Worm (Caenorhabditis elegans) whole organism, early embryonic: ENCODE results near the gene F17E9.15.

Experiments
- F13C5.2 ChIP-seq: sonication (generic microtip); optimal IDR thresholded peaks from 2 replicates; lab custom pipeline; 2017; ENCODE audit warnings: mild to moderate bottlenecking, missing genetic modification characterization, inconsistent platforms, missing compliant biosample characterization
- aly-1 ChIP-seq: sonication (generic microtip); optimal IDR thresholded peaks from 2 replicates; lab custom pipeline; 2016; ENCODE audit warnings: missing genetic modification characterization, missing compliant biosample characterization
- ama-1 ChIP-seq: fragments of 150-350 bp; optimal IDR thresholded peaks from 2 replicates; lab custom pipeline; 2014
- ceh-36 ChIP-seq: sonication (generic microtip); optimal IDR thresholded peaks from 2 replicates; lab custom pipeline; 2016; ENCODE audit warnings: missing genetic modification characterization, inconsistent platforms, missing compliant biosample characterization
- ets-7 ChIP-seq: sonication (generic microtip); optimal IDR thresholded peaks from 2 replicates; lab custom pipeline; 2016; ENCODE audit warnings: missing genotype, missing genetic modification characterization, missing compliant biosample characterization
- flt-1 ChIP-seq: fragments of 200-800 bp; sonication (Bioruptor generic); IDR thresholded peaks from 2 replicates; pipeline ENCODE4 v1.3.6; 2022; ENCODE audit warnings: missing genetic modification characterization, missing compliant biosample characterization
- hmg-4 ChIP-seq: fragments of 200-800 bp; sonication (Bioruptor generic); optimal IDR thresholded peaks from 2 replicates; lab custom pipeline; 2018; ENCODE audit warnings: mild to moderate bottlenecking, missing genetic modification characterization, missing compliant biosample characterization
- pes-1 ChIP-seq: fragments of 200-800 bp; sonication (Bioruptor generic); IDR thresholded peaks from 2 replicates; pipeline ENCODE4 v1.3.6; 2022; ENCODE audit warnings: missing genetic modification reagents, missing genetic modification characterization, missing compliant biosample characterization
- scrt-1 ChIP-seq: fragments of 200-800 bp; sonication (Bioruptor generic); IDR thresholded peaks from 2 replicates; pipeline ENCODE4 v1.3.6; 2022; ENCODE audit warnings: missing genetic modification characterization, missing compliant biosample characterization
- sea-1 ChIP-seq: fragments of 200-800 bp; sonication (Bioruptor generic); conservative IDR thresholded peaks from 2 replicates; pipeline ENCODE4 v1.3.6; 2022; ENCODE audit warnings: missing genetic modification characterization, missing compliant biosample characterization
- tbx-37 ChIP-seq: fragments of 200-800 bp; sonication (Bioruptor generic); conservative IDR thresholded peaks from 2 replicates; pipeline ENCODE4 v1.3.6; 2022; ENCODE audit warnings: missing genetic modification reagents, missing genetic modification characterization, missing compliant biosample characterization
- tra-4 ChIP-seq: sonication (generic microtip); optimal IDR thresholded peaks from 2 replicates; lab custom pipeline; 2017; ENCODE audit warnings: missing genetic modification characterization, missing compliant biosample characterization

DNA sequence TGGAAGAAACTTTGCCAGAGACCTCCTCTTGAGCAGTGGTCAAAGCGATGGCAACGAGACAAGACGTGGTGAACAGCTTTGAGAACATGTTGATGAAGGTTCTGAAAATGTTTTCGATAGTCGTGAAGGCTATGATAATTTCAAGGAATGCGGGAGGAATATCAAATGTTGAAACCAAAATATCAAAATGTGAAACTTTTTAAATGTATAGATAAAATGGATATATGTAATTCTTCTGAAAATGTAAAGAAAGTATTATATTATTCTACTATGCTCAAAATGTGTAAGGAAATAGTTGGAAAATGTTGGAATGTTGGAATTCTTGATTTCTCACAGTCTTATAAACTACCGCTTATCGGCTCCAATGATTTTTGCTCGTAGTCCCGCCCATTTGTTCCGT lies 21.9 kb downstream of the F17E9.15 start, which contains the start of gene D2096.6:
- TF ChIP-seq aly-1 (tag; lab: Kevin White, UChicago) (no peak), hmg-4 (GFP tag; lab: Kevin White, UChicago) (no peak), ama-1 (no peak), ceh-36 (tag; lab: Kevin White, UChicago) (no peak), flt-1 (GFP tag; lab: Robert Waterston, UW) (no peak), scrt-1 (GFP tag; lab: Robert Waterston, UW) (no peak), sea-1 (GFP tag; lab: Robert Waterston, UW) (no peak), pes-1 (GFP tag; lab: Robert Waterston, UW) (no peak), tbx-37 (no peak), tra-4 (tag; lab: Kevin White, UChicago) (no peak), F13C5.2 (tag; lab: Kevin White, UChicago) (no peak), ets-7 (no peak)
